Worm (Caenorhabditis elegans) whole organism, midembryonic: ENCODE measurements around the gene T24C4.2.

Source experiments
- T22C8.4 ChIP-seq: fragments of 200-800 bp; sonication (Bioruptor generic); IDR thresholded peaks from 2 replicates; pipeline ENCODE4 v1.3.6; 2022; ENCODE audit warnings: missing genetic modification characterization, missing compliant biosample characterization
- cog-1 ChIP-seq: sonication (generic microtip); optimal IDR thresholded peaks from 2 replicates; lab custom pipeline; 2016; ENCODE audit warnings: missing genetic modification characterization, missing compliant biosample characterization
- flt-1 ChIP-seq: fragments of 200-800 bp; sonication (Bioruptor generic); IDR thresholded peaks from 2 replicates; pipeline ENCODE4 v1.3.6; 2022; ENCODE audit warnings: missing genetic modification characterization, missing compliant biosample characterization
- klf-2 ChIP-seq: fragments of 200-800 bp; sonication (Bioruptor generic); conservative IDR thresholded peaks from 2 replicates; pipeline ENCODE4 v1.3.6; 2022; ENCODE audit warnings: missing genetic modification reagents, missing genetic modification characterization, missing compliant biosample characterization
- med-1 ChIP-seq: sonication (generic microtip); optimal IDR thresholded peaks from 2 replicates; lab custom pipeline; 2017; ENCODE audit warnings: missing genetic modification characterization, mild to moderate bottlenecking, missing compliant biosample characterization, antibody characterized with exemption, missing genetic modification reagents; ENCODE audit not compliant: insufficient read depth
- ref-1 ChIP-seq: fragments of 200-800 bp; sonication (Bioruptor generic); conservative IDR thresholded peaks from 2 replicates; pipeline ENCODE4 v1.3.6; 2022; ENCODE audit warnings: missing genetic modification reagents, missing genetic modification characterization, missing compliant biosample characterization
- tab-1 ChIP-seq: fragments of 200-800 bp; sonication (Bioruptor generic); IDR thresholded peaks from 2 replicates; pipeline ENCODE4 v1.3.6; 2022; ENCODE audit warnings: missing genetic modification characterization, missing compliant biosample characterization
- ztf-29 ChIP-seq: fragments of 200-800 bp; sonication (Bioruptor generic); IDR thresholded peaks from 2 replicates; pipeline ENCODE4 v1.3.6; 2022; ENCODE audit warnings: missing genetic modification reagents, missing genetic modification characterization, missing compliant biosample characterization

ce11 chrIII:896904-897303, 27.1 kb upstream of the T24C4.2 start:
- TF ChIP-seq T22C8.4 (GFP tag; lab: Robert Waterston, UW) (no peak), flt-1 (no peak), ref-1 (no peak), ztf-29 (GFP tag; lab: Robert Waterston, UW) (no peak), tab-1 (no peak), klf-2 (GFP tag; lab: Robert Waterston, UW) (no peak), med-1 (GFP tag; lab: Kevin White, UChicago) (no peak), cog-1 (tag; lab: Kevin White, UChicago) (no peak)
